Worm (Caenorhabditis elegans) whole organism, late embryonic: Measurements from ENCODE around the gene C13G3.12.

Experiments used
- C08G9.2 ChIP-seq: sonication (generic microtip); optimal IDR thresholded peaks from 2 replicates; lab custom pipeline; 2016; ENCODE audit warnings: mild to moderate bottlenecking, missing genetic modification characterization, moderate library complexity, missing compliant biosample characterization
- C38D4.7 ChIP-seq: fragments of 200-800 bp; sonication (Bioruptor generic); optimal IDR thresholded peaks from 2 replicates; lab custom pipeline; 2018; ENCODE audit warnings: mild to moderate bottlenecking, missing genetic modification characterization, moderate library complexity, missing compliant biosample characterization
- K02D7.2 ChIP-seq: sonication (generic microtip); optimal IDR thresholded peaks from 2 replicates; lab custom pipeline; 2017; ENCODE audit warnings: mild to moderate bottlenecking, missing genetic modification characterization, missing compliant biosample characterization
- K09A11.1 ChIP-seq: sonication (generic microtip); optimal IDR thresholded peaks from 2 replicates; lab custom pipeline; 2017; ENCODE audit warnings: antibody characterized with exemption, mild to moderate bottlenecking, missing genetic modification characterization, missing compliant biosample characterization; ENCODE audit not compliant: insufficient read depth
- T23F11.4 ChIP-seq: fragments of 200-800 bp; sonication (Bioruptor generic); optimal IDR thresholded peaks from 2 replicates; lab custom pipeline; 2018; ENCODE audit warnings: mild to moderate bottlenecking, missing genetic modification characterization, missing compliant biosample characterization
- Y22D7AL.16 ChIP-seq: sonication (generic microtip); optimal IDR thresholded peaks from 2 replicates; lab custom pipeline; 2016; ENCODE audit warnings: missing genetic modification characterization, missing compliant biosample characterization
- ceh-14 ChIP-seq: sonication (generic microtip); optimal IDR thresholded peaks from 2 replicates; lab custom pipeline; 2016; ENCODE audit warnings: missing genotype, missing genetic modification characterization, missing compliant biosample characterization
- ceh-18 ChIP-seq: sonication (generic microtip); optimal IDR thresholded peaks from 2 replicates; lab custom pipeline; 2016; ENCODE audit warnings: missing genetic modification characterization, missing compliant biosample characterization
- ceh-19 ChIP-seq: fragments of 200-800 bp; sonication (Bioruptor generic); optimal IDR thresholded peaks from 2 replicates; lab custom pipeline; 2018; ENCODE audit warnings: mild to moderate bottlenecking, missing genetic modification characterization, missing compliant biosample characterization
- ceh-24 ChIP-seq: sonication (generic microtip); optimal IDR thresholded peaks from 2 replicates; lab custom pipeline; 2016; ENCODE audit warnings: mild to moderate bottlenecking, missing genetic modification characterization, missing compliant biosample characterization
- ceh-30 ChIP-seq: fragments of 150-350 bp; optimal IDR thresholded peaks from 2 replicates; lab custom pipeline; 2014; ENCODE audit warnings: missing biosample characterization, missing genetic modification characterization
- ceh-31 ChIP-seq: sonication (generic microtip); optimal IDR thresholded peaks from 2 replicates; lab custom pipeline; 2016; ENCODE audit warnings: missing genetic modification characterization, missing compliant biosample characterization
- ceh-45 ChIP-seq: fragments of 200-800 bp; sonication (Bioruptor generic); IDR thresholded peaks from 2 replicates; pipeline ENCODE4 v1.3.6; 2022; ENCODE audit warnings: missing genetic modification reagents, missing genetic modification characterization, missing compliant biosample characterization
- ceh-6 ChIP-seq: fragments of 200-800 bp; sonication (Bioruptor generic); optimal IDR thresholded peaks from 2 replicates; lab custom pipeline; 2018; ENCODE audit warnings: mild to moderate bottlenecking, missing genetic modification characterization, missing compliant biosample characterization
- ceh-9 ChIP-seq: sonication (generic microtip); optimal IDR thresholded peaks from 2 replicates; lab custom pipeline; 2016; ENCODE audit warnings: mild to moderate bottlenecking, missing genetic modification characterization, inconsistent platforms, missing compliant biosample characterization
- che-1 ChIP-seq: sonication (generic microtip); optimal IDR thresholded peaks from 2 replicates; lab custom pipeline; 2016; ENCODE audit warnings: mild to moderate bottlenecking, missing genetic modification characterization, missing compliant biosample characterization
- dmd-4 ChIP-seq: sonication (generic microtip); optimal IDR thresholded peaks from 2 replicates; lab custom pipeline; 2016; ENCODE audit warnings: borderline replicate concordance, missing genetic modification characterization, missing compliant biosample characterization
- dve-1 ChIP-seq: sonication (generic microtip); optimal IDR thresholded peaks from 2 replicates; lab custom pipeline; 2017; ENCODE audit warnings: antibody characterized with exemption, mild to moderate bottlenecking, missing genetic modification characterization, missing compliant biosample characterization
- elt-2 ChIP-seq: sonication (generic microtip); optimal IDR thresholded peaks from 2 replicates; lab custom pipeline; 2016; ENCODE audit warnings: missing genetic modification reagents, missing genetic modification characterization, missing compliant biosample characterization
- elt-4 ChIP-seq: sonication (generic microtip); optimal IDR thresholded peaks from 2 replicates; lab custom pipeline; 2016; ENCODE audit warnings: missing genetic modification characterization, missing compliant biosample characterization
- ets-4 ChIP-seq: sonication (generic microtip); optimal IDR thresholded peaks from 2 replicates; lab custom pipeline; 2016; ENCODE audit warnings: missing genetic modification characterization, missing compliant biosample characterization
- eyg-1 ChIP-seq: sonication (generic microtip); optimal IDR thresholded peaks from 2 replicates; lab custom pipeline; 2016; ENCODE audit warnings: missing genotype, missing genetic modification characterization, missing compliant biosample characterization
- fkh-10 ChIP-seq: fragments of 150-350 bp; optimal IDR thresholded peaks from 2 replicates; lab custom pipeline; 2014; ENCODE audit warnings: missing biosample characterization, missing genetic modification reagents, missing genetic modification characterization
- gmeb-2 ChIP-seq: sonication (generic microtip); optimal IDR thresholded peaks from 2 replicates; lab custom pipeline; 2016; ENCODE audit warnings: missing genetic modification characterization, inconsistent platforms, missing compliant biosample characterization
- hlh-13 ChIP-seq: fragments of 200-800 bp; sonication (Bioruptor generic); optimal IDR thresholded peaks from 2 replicates; lab custom pipeline; 2018; ENCODE audit warnings: mild to moderate bottlenecking, missing genetic modification characterization, missing compliant biosample characterization
- hlh-15 ChIP-seq: sonication (generic microtip); optimal IDR thresholded peaks from 2 replicates; lab custom pipeline; 2016; ENCODE audit warnings: missing genetic modification characterization, missing compliant biosample characterization
- hlh-30 ChIP-seq: sonication (generic microtip); optimal IDR thresholded peaks from 2 replicates; lab custom pipeline; 2017; ENCODE audit warnings: antibody characterized with exemption, missing genetic modification characterization, missing compliant biosample characterization; ENCODE audit not compliant: insufficient read depth
- hlh-6 ChIP-seq: sonication (generic microtip); optimal IDR thresholded peaks from 2 replicates; lab custom pipeline; 2016; ENCODE audit warnings: missing genotype, missing genetic modification characterization, missing compliant biosample characterization
- hlh-8 ChIP-seq: sonication (generic microtip); optimal IDR thresholded peaks from 2 replicates; lab custom pipeline; 2016; ENCODE audit warnings: missing genotype, missing genetic modification characterization, missing compliant biosample characterization
- lim-6 ChIP-seq: sonication (generic microtip); optimal IDR thresholded peaks from 2 replicates; lab custom pipeline; 2016; ENCODE audit warnings: missing genetic modification characterization, missing compliant biosample characterization
- lin-11 ChIP-seq: fragments of 200-800 bp; sonication (Bioruptor generic); optimal IDR thresholded peaks from 2 replicates; lab custom pipeline; 2018; ENCODE audit warnings: mild to moderate bottlenecking, missing genetic modification characterization, missing compliant biosample characterization
- madf-2 ChIP-seq: sonication (generic microtip); optimal IDR thresholded peaks from 2 replicates; lab custom pipeline; 2017; ENCODE audit warnings: missing genetic modification characterization, missing compliant biosample characterization
- mec-3 ChIP-seq: sonication (generic microtip); optimal IDR thresholded peaks from 2 replicates; lab custom pipeline; 2016; ENCODE audit warnings: borderline replicate concordance, missing genetic modification characterization, missing compliant biosample characterization
- nhr-11 ChIP-seq: fragments of 150-350 bp; optimal IDR thresholded peaks from 2 replicates; lab custom pipeline; 2014; ENCODE audit warnings: missing biosample characterization, missing genetic modification characterization
- nhr-232 ChIP-seq: sonication (generic microtip); optimal IDR thresholded peaks from 2 replicates; lab custom pipeline; 2016; ENCODE audit warnings: missing genetic modification characterization, missing compliant biosample characterization
- odd-2 ChIP-seq: sonication (generic microtip); optimal IDR thresholded peaks from 2 replicates; lab custom pipeline; 2017; ENCODE audit warnings: antibody characterized with exemption, mild to moderate bottlenecking, missing genetic modification characterization, missing compliant biosample characterization
- pag-3 ChIP-seq: sonication (generic microtip); optimal IDR thresholded peaks from 2 replicates; lab custom pipeline; 2016; ENCODE audit warnings: missing compliant biosample characterization, missing genetic modification characterization, borderline replicate concordance
- pat-9 ChIP-seq: fragments of 200-800 bp; sonication (Bioruptor generic); optimal IDR thresholded peaks from 2 replicates; lab custom pipeline; 2018; ENCODE audit warnings: mild to moderate bottlenecking, missing genetic modification characterization, moderate library complexity, missing compliant biosample characterization
- pax-1 ChIP-seq: fragments of 150-350 bp; optimal IDR thresholded peaks from 2 replicates; lab custom pipeline; 2014; ENCODE audit warnings: missing biosample characterization, missing genetic modification characterization
- pha-2 ChIP-seq: sonication (generic microtip); optimal IDR thresholded peaks from 2 replicates; lab custom pipeline; 2017; ENCODE audit warnings: mild to moderate bottlenecking, missing genetic modification characterization, missing compliant biosample characterization
- pha-4 ChIP-seq: fragments of 150-350 bp; optimal IDR thresholded peaks from 2 replicates; lab custom pipeline; 2018; ENCODE audit warnings: missing biosample characterization, missing genetic modification reagents, missing genetic modification characterization
- pros-1 ChIP-seq: fragments of 150-350 bp; optimal IDR thresholded peaks from 2 replicates; lab custom pipeline; 2014; ENCODE audit warnings: missing biosample characterization, missing genetic modification reagents, missing genetic modification characterization
- sdc-2 ChIP-seq: sonication (generic microtip); optimal IDR thresholded peaks from 2 replicates; lab custom pipeline; 2016; ENCODE audit warnings: missing genotype, missing genetic modification characterization, missing compliant biosample characterization
- sox-2 ChIP-seq: fragments of 200-800 bp; sonication (Bioruptor generic); IDR thresholded peaks from 2 replicates; pipeline ENCODE4 v1.3.6; 2022; ENCODE audit warnings: missing genetic modification reagents, missing genetic modification characterization, missing compliant biosample characterization
- syd-9 ChIP-seq: sonication (generic microtip); optimal IDR thresholded peaks from 2 replicates; lab custom pipeline; 2016; ENCODE audit warnings: mild to moderate bottlenecking, missing genetic modification characterization, moderate library complexity, missing compliant biosample characterization
- tbx-2 ChIP-seq: sonication (generic microtip); optimal IDR thresholded peaks from 2 replicates; lab custom pipeline; 2016; ENCODE audit warnings: missing genetic modification characterization, missing compliant biosample characterization
- tbx-7 ChIP-seq: sonication (generic microtip); optimal IDR thresholded peaks from 2 replicates; lab custom pipeline; 2016; ENCODE audit warnings: missing genotype, missing genetic modification characterization, missing compliant biosample characterization
- ttx-3 ChIP-seq: sonication (generic microtip); optimal IDR thresholded peaks from 2 replicates; lab custom pipeline; 2016; ENCODE audit warnings: missing genetic modification reagents, missing genetic modification characterization, missing compliant biosample characterization
- unc-42 ChIP-seq: sonication (generic microtip); optimal IDR thresholded peaks from 2 replicates; lab custom pipeline; 2016; ENCODE audit warnings: missing genotype, missing genetic modification characterization, missing compliant biosample characterization
- unc-55 ChIP-seq: sonication (generic microtip); optimal IDR thresholded peaks from 2 replicates; lab custom pipeline; 2017; ENCODE audit warnings: missing biosample characterization, missing genetic modification reagents, missing genetic modification characterization
- unc-86 ChIP-seq: sonication (generic microtip); optimal IDR thresholded peaks from 2 replicates; lab custom pipeline; 2016; ENCODE audit warnings: missing genetic modification characterization, missing compliant biosample characterization

C13G3.12 gene

ce11 chrV:11030675-11031074, 8.0 kb upstream of the C13G3.12 start:
- TF ChIP-seq tbx-7 (tag; lab: Kevin White, UChicago) = no peak

- TF ChIP-seq ceh-30 (tag; lab: Kevin White, UChicago) = no peak
- TF ChIP-seq C38D4.7 (GFP tag; lab: Kevin White, UChicago) = no peak
- no peak for TF ChIP-seq ceh-18
- no peak for TF ChIP-seq gmeb-2
- TF ChIP-seq mec-3 (tag; lab: Kevin White, UChicago) = peak; percentile 71
- no peak for TF ChIP-seq odd-2 (tag; lab: Kevin White, UChicago)
- TF ChIP-seq unc-55 (GFP tag; lab: Kevin White, UChicago) = no peak
- TF ChIP-seq pros-1 (tag; lab: Kevin White, UChicago) = no peak
- no peak for TF ChIP-seq pat-9 (tag; lab: Kevin White, UChicago)
- no peak for TF ChIP-seq dve-1 (tag; lab: Kevin White, UChicago)
- TF ChIP-seq T23F11.4 = no peak
- TF ChIP-seq unc-42 = peak; percentile 30
- no peak for TF ChIP-seq Y22D7AL.16 (tag; lab: Kevin White, UChicago)
- TF ChIP-seq pag-3 (tag; lab: Kevin White, UChicago) = no peak
- TF ChIP-seq pha-2 (tag; lab: Kevin White, UChicago) = no peak
- TF ChIP-seq nhr-11 (tag; lab: Kevin White, UChicago) = no peak
- no peak for TF ChIP-seq unc-86
- TF ChIP-seq pax-1 (tag; lab: Kevin White, UChicago) = peak; percentile 11
- TF ChIP-seq hlh-8 (tag; lab: Kevin White, UChicago) = peak; percentile 68
- TF ChIP-seq ceh-24 (tag; lab: Kevin White, UChicago) = no peak
- TF ChIP-seq ets-4 (tag; lab: Kevin White, UChicago) = peak; percentile 89
- TF ChIP-seq dmd-4 = peak; percentile 56
- TF ChIP-seq hlh-6 (tag; lab: Kevin White, UChicago) = peak; percentile 59
- no peak for TF ChIP-seq K09A11.1
- peak; percentile 39 for TF ChIP-seq ceh-6 (GFP tag; lab: Kevin White, UChicago)
- peak; percentile 12 for TF ChIP-seq lim-6
- TF ChIP-seq tbx-7 (tag; lab: Kevin White, UChicago) = peak; percentile 91
- TF ChIP-seq ceh-45 (GFP tag; lab: Robert Waterston, UW) = no peak
- TF ChIP-seq pha-4 (tag; lab: Kevin White, UChicago) = no peak
- peak; percentile 87 for TF ChIP-seq tbx-2 (tag; lab: Kevin White, UChicago)
- TF ChIP-seq nhr-232 = no peak
- no peak for TF ChIP-seq lin-11 (tag; lab: Kevin White, UChicago)
- TF ChIP-seq ceh-19 (GFP tag; lab: Kevin White, UChicago) = no peak
- TF ChIP-seq ttx-3 = peak; percentile 3
- peak; percentile 94 for TF ChIP-seq ceh-31 (tag; lab: Kevin White, UChicago)
- no peak for TF ChIP-seq che-1 (tag; lab: Kevin White, UChicago)
- no peak for TF ChIP-seq hlh-15 (tag; lab: Kevin White, UChicago)
- no peak for TF ChIP-seq ceh-9 (tag; lab: Kevin White, UChicago)
- no peak for TF ChIP-seq hlh-13 (GFP tag; lab: Kevin White, UChicago)
- no peak for TF ChIP-seq fkh-10 (GFP tag; lab: Kevin White, UChicago)
- TF ChIP-seq sdc-2 (tag; lab: Kevin White, UChicago) = peak; percentile 8
- TF ChIP-seq K02D7.2 (tag; lab: Kevin White, UChicago) = no peak
- TF ChIP-seq C08G9.2 (tag; lab: Kevin White, UChicago) = peak; percentile 96
- no peak for TF ChIP-seq syd-9 (tag; lab: Kevin White, UChicago)
- TF ChIP-seq madf-2 (tag; lab: Kevin White, UChicago) = peak; percentile 35
- peak; percentile 85 for TF ChIP-seq ceh-14
- TF ChIP-seq elt-4 (tag; lab: Kevin White, UChicago) = no peak
- peak; percentile 64 for TF ChIP-seq elt-2
- TF ChIP-seq eyg-1 (tag; lab: Kevin White, UChicago) = peak; percentile 17
- TF ChIP-seq hlh-30 (tag; lab: Kevin White, UChicago) = no peak
- TF ChIP-seq sox-2 (GFP tag; lab: Robert Waterston, UW) = no peak
These were observed 6.6 kb upstream of the C13G3.12 start for ce11 chrV:11029309-11029708.
